Worm (Caenorhabditis elegans) whole organism, early embryonic: ENCODE data around the gene W06G6.17.
A peak's percentile ranks its signal among the peaks of the same experiment; 100 is the strongest.

Experiments
- B0310.2 ChIP-seq: sonication (generic microtip); optimal IDR thresholded peaks from 2 replicates; lab custom pipeline; 2016; ENCODE audit warnings: mild to moderate bottlenecking, missing genetic modification characterization, missing compliant biosample characterization
- F13C5.2 ChIP-seq: sonication (generic microtip); optimal IDR thresholded peaks from 2 replicates; lab custom pipeline; 2017; ENCODE audit warnings: mild to moderate bottlenecking, missing genetic modification characterization, inconsistent platforms, missing compliant biosample characterization
- aly-1 ChIP-seq: sonication (generic microtip); optimal IDR thresholded peaks from 2 replicates; lab custom pipeline; 2016; ENCODE audit warnings: missing genetic modification characterization, missing compliant biosample characterization
- ama-1 ChIP-seq: fragments of 150-350 bp; optimal IDR thresholded peaks from 2 replicates; lab custom pipeline; 2014
- ceh-13 ChIP-seq: fragments of 200-800 bp; sonication (Bioruptor generic); optimal IDR thresholded peaks from 2 replicates; lab custom pipeline; 2018; ENCODE audit warnings: mild to moderate bottlenecking, missing genetic modification characterization, missing compliant biosample characterization
- ceh-36 ChIP-seq: sonication (generic microtip); optimal IDR thresholded peaks from 2 replicates; lab custom pipeline; 2016; ENCODE audit warnings: missing genetic modification characterization, inconsistent platforms, missing compliant biosample characterization
- ets-7 ChIP-seq: sonication (generic microtip); optimal IDR thresholded peaks from 2 replicates; lab custom pipeline; 2016; ENCODE audit warnings: missing genotype, missing genetic modification characterization, missing compliant biosample characterization
- flt-1 ChIP-seq: fragments of 200-800 bp; sonication (Bioruptor generic); IDR thresholded peaks from 2 replicates; pipeline ENCODE4 v1.3.6; 2022; ENCODE audit warnings: missing genetic modification characterization, missing compliant biosample characterization
- hmbx-1 ChIP-seq: sonication (generic microtip); optimal IDR thresholded peaks from 2 replicates; lab custom pipeline; 2016; ENCODE audit warnings: mild to moderate bottlenecking, missing genetic modification characterization, missing compliant biosample characterization
- hmg-4 ChIP-seq: fragments of 200-800 bp; sonication (Bioruptor generic); optimal IDR thresholded peaks from 2 replicates; lab custom pipeline; 2018; ENCODE audit warnings: mild to moderate bottlenecking, missing genetic modification characterization, missing compliant biosample characterization
- hnd-1 ChIP-seq: sonication (generic microtip); optimal IDR thresholded peaks from 2 replicates; lab custom pipeline; 2016; ENCODE audit warnings: missing genetic modification characterization, missing compliant biosample characterization
- pes-1 ChIP-seq: fragments of 200-800 bp; sonication (Bioruptor generic); IDR thresholded peaks from 2 replicates; pipeline ENCODE4 v1.3.6; 2022; ENCODE audit warnings: missing genetic modification reagents, missing genetic modification characterization, missing compliant biosample characterization
- scrt-1 ChIP-seq: fragments of 200-800 bp; sonication (Bioruptor generic); IDR thresholded peaks from 2 replicates; pipeline ENCODE4 v1.3.6; 2022; ENCODE audit warnings: missing genetic modification characterization, missing compliant biosample characterization
- sea-1 ChIP-seq: fragments of 200-800 bp; sonication (Bioruptor generic); conservative IDR thresholded peaks from 2 replicates; pipeline ENCODE4 v1.3.6; 2022; ENCODE audit warnings: missing genetic modification characterization, missing compliant biosample characterization
- tbx-11 ChIP-seq: fragments of 200-800 bp; sonication (Bioruptor generic); IDR thresholded peaks from 2 replicates; pipeline ENCODE4 v1.3.6; 2022; ENCODE audit warnings: missing genetic modification characterization, missing compliant biosample characterization
- tbx-37 ChIP-seq: fragments of 200-800 bp; sonication (Bioruptor generic); conservative IDR thresholded peaks from 2 replicates; pipeline ENCODE4 v1.3.6; 2022; ENCODE audit warnings: missing genetic modification reagents, missing genetic modification characterization, missing compliant biosample characterization
- tra-4 ChIP-seq: sonication (generic microtip); optimal IDR thresholded peaks from 2 replicates; lab custom pipeline; 2017; ENCODE audit warnings: missing genetic modification characterization, missing compliant biosample characterization

The W06G6.17 gene

DNA sequence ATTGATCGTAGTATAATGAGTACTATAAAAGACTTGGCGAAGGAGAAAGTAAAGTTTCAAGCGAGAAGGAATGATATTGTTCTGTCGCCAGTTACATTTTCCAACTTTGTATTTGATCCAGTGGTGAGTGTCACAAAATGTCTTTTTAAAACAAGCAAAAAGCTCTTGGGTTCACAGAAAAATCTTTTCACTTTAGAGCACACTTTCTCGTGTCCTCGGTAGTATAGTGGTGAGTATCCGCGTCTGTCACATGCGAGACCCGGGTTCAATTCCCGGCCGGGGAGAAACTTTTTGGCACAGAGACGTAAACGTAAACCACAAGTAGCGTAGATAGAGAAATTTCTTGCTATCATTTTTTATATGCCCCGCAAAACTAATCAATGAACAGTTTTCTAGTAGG is 4.7 kb downstream of the W06G6.17 start:
- TF ChIP-seq tra-4 (tag; lab: Kevin White, UChicago) (no peak), ceh-13 (GFP tag; lab: Kevin White, UChicago) (no peak)

ce11 chrV:16638204-16638603 is 6.8 kb downstream of the W06G6.17 start, which contains the start of gene srw-76:
TSS of gene srw-76 (minus strand) at chrV:16638304.
- TF ChIP-seq F13C5.2 (no peak), scrt-1 (no peak), hnd-1 (tag; lab: Kevin White, UChicago) (no peak), ama-1 (lab: Kevin White, UChicago) (no peak), B0310.2 (tag; lab: Kevin White, UChicago) (no peak)

DNA sequence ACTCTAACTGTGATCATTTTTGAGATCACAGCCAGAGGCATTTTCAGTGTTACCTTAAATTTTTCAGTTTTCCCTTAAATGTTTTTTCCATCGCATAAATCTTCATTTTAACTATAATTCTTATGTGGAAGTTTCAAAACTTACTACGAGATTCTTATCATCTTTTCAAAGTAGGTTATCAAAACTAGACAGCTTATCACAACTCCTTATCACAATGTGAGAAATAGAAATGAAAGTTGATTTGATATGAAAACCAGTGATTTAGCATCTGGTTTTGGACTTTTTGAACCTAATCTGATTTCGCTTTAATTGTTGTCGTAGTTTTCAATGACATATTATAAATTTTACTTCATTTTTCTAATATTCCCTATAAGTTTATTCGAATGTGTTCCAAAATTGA is 9.1 kb downstream of the W06G6.17 start, which contains the start of gene mltn-11:
Gene mltn-11, plus strand, starts transcription at position 276 of the 400 bp plus-strand sequence.
- TF ChIP-seq sea-1 (GFP tag; lab: Robert Waterston, UW), result no peak
- no peak for TF ChIP-seq scrt-1
- TF ChIP-seq flt-1 (GFP tag; lab: Robert Waterston, UW), result no peak
- no peak for TF ChIP-seq ets-7
- TF ChIP-seq ceh-13 (GFP tag; lab: Kevin White, UChicago), result no peak
- TF ChIP-seq B0310.2 (tag; lab: Kevin White, UChicago), result no peak
- TF ChIP-seq ama-1 (lab: Kevin White, UChicago), result no peak
- TF ChIP-seq tbx-37 (GFP tag; lab: Robert Waterston, UW), result no peak
- no peak for TF ChIP-seq tra-4 (tag; lab: Kevin White, UChicago)
- TF ChIP-seq hnd-1 (tag; lab: Kevin White, UChicago), result no peak
- TF ChIP-seq F13C5.2, result no peak
- TF ChIP-seq pes-1 (GFP tag; lab: Robert Waterston, UW), result no peak
- TF ChIP-seq hmg-4, result no peak
- TF ChIP-seq hmbx-1 (tag; lab: Kevin White, UChicago), result no peak
- TF ChIP-seq tbx-11, result no peak
- TF ChIP-seq aly-1 (tag; lab: Kevin White, UChicago), result no peak
- no peak for TF ChIP-seq ceh-36

- no peak for TF ChIP-seq hnd-1 (tag; lab: Kevin White, UChicago)
- TF ChIP-seq ets-7, result no peak
- no peak for TF ChIP-seq pes-1 (GFP tag; lab: Robert Waterston, UW)
- TF ChIP-seq ama-1 (lab: Kevin White, UChicago), result no peak
- no peak for TF ChIP-seq scrt-1
- no peak for TF ChIP-seq F13C5.2
- TF ChIP-seq ceh-36, result no peak
- TF ChIP-seq tbx-11, result no peak
- no peak for TF ChIP-seq hmbx-1 (tag; lab: Kevin White, UChicago)
- no peak for TF ChIP-seq ceh-13 (GFP tag; lab: Kevin White, UChicago)
- TF ChIP-seq flt-1 (GFP tag; lab: Robert Waterston, UW), result no peak
- TF ChIP-seq hmg-4, result no peak
- TF ChIP-seq sea-1 (GFP tag; lab: Robert Waterston, UW), result no peak
- TF ChIP-seq aly-1 (tag; lab: Kevin White, UChicago), result no peak
- TF ChIP-seq tbx-37 (GFP tag; lab: Robert Waterston, UW), result no peak
- no peak for TF ChIP-seq tra-4 (tag; lab: Kevin White, UChicago)
Observed at ce11 chrV:16629600-16629999, 15.5 kb downstream of the W06G6.17 start, which contains the start of gene srd-21. TSS of gene srd-21 (plus strand) at chrV:16629900.

DNA sequence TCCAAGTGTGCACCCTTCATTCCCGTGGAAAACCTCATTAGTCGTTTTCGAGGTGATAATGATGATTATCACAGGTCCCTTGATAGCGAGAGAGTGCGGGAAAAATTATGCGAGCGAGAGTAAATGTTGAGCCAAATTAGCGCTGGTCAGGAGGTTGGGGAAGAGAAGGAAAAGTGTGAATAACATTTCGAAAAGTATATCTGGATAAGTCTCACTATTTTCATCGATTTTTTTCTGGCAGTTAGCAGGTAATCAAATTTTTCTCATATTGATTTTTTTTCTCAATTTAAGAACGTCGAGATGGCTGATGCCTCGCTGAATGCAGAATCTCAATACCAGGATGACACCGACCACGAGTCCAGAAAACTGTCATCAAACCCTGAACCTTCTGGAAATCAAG is 16.1 kb downstream of the W06G6.17 start, which contains the start of gene W06G6.2:
Gene W06G6.2, plus strand, starts transcription at position 301 of the 400 bp plus-strand sequence.
- TF ChIP-seq ama-1 (lab: Kevin White, UChicago) (no peak), hmg-4 (no peak), ceh-13 (GFP tag; lab: Kevin White, UChicago) (no peak), aly-1 (tag; lab: Kevin White, UChicago) (no peak), hnd-1 (tag; lab: Kevin White, UChicago) (no peak), ceh-36 (no peak), F13C5.2 (no peak)

DNA sequence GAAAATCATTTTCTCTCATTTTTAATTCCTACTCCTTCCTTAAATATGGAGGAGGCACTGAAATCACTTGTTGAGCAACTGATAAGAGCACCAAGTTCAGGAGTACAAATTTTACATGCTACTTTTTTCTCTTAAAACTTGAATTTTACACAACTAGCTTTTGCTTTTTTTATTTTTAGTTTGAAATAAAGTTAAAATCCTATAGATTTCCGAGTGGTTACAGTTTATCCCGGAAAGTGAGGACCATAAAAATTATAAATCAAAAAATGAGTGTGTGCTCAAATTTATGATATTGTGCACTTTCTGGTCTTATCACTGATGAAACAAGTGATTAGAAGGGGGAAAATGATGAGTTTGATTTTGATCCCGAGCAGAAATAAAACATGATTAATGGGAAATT is 17.1 kb downstream of the W06G6.17 start, which contains the start of gene oac-53:
Gene oac-53, minus strand, starts transcription at position 9 of the 400 bp plus-strand sequence.
- TF ChIP-seq hnd-1 (tag; lab: Kevin White, UChicago) (no peak), F13C5.2 (no peak), ceh-13 (GFP tag; lab: Kevin White, UChicago) (no peak), tra-4 (tag; lab: Kevin White, UChicago) (no peak), tbx-37 (GFP tag; lab: Robert Waterston, UW) (no peak), scrt-1 (no peak), B0310.2 (tag; lab: Kevin White, UChicago) (no peak), ama-1 (lab: Kevin White, UChicago) (no peak), pes-1 (GFP tag; lab: Robert Waterston, UW) (no peak), ets-7 (no peak), ceh-36 (no peak), flt-1 (GFP tag; lab: Robert Waterston, UW) (no peak), tbx-11 (no peak), sea-1 (GFP tag; lab: Robert Waterston, UW) (no peak)

DNA sequence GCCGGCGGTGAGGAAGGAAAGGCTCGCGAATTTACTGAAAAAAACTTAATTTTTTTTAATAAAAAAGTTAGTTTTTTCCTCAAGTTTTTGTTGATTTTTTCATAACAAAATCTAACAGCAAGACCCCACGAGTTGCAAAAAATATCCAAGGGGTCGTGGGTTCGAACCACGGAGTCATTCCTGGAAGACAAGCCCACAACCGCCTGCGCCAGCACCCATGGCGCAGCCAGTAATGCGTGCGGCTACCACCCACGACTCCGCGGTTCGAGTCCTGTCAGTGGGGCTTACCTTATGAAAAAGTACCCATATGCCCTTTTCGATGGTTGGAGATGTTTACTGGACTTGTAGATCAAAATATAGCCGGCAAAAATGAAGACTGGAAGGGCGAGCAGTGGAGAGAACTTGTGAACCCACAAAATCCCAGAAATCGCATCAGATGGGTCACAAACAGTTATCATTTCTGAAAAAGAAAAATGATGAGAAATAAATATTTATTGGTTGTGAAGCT is 22.2 kb downstream of the W06G6.17 start, which contains the start of gene Y70C5A.2:
Gene Y70C5A.2, minus strand, starts transcription at position 458 of the 508 bp plus-strand sequence.
- TF ChIP-seq sea-1 (GFP tag; lab: Robert Waterston, UW), result no peak
- TF ChIP-seq tbx-37 (GFP tag; lab: Robert Waterston, UW), result no peak
- no peak for TF ChIP-seq F13C5.2
- TF ChIP-seq tbx-11, result no peak
- TF ChIP-seq ceh-13 (GFP tag; lab: Kevin White, UChicago), result no peak
- TF ChIP-seq ceh-36, result no peak
- TF ChIP-seq ama-1 (lab: Kevin White, UChicago), result no peak
- no peak for TF ChIP-seq hmbx-1 (tag; lab: Kevin White, UChicago)
- TF ChIP-seq pes-1 (GFP tag; lab: Robert Waterston, UW), result no peak

- TF ChIP-seq tbx-11 (peak; percentile 75), scrt-1 (0 out of 2 replicates have a peak, but pooled peaks have one; percentile 58), hmg-4 (no peak), sea-1 (GFP tag; lab: Robert Waterston, UW) (peak; percentile 65; the same call in 1 of the 2 replicates), flt-1 (GFP tag; lab: Robert Waterston, UW) (peak; percentile 79), ets-7 (no peak), hmbx-1 (tag; lab: Kevin White, UChicago) (no peak), F13C5.2 (peak; percentile 35), ceh-13 (GFP tag; lab: Kevin White, UChicago) (peak; percentile 51), ceh-36 (peak; percentile 75), tbx-37 (GFP tag; lab: Robert Waterston, UW) (peak; percentile 56), aly-1 (tag; lab: Kevin White, UChicago) (peak; percentile 20), ama-1 (lab: Kevin White, UChicago) (no peak), B0310.2 (tag; lab: Kevin White, UChicago) (peak; percentile 8), tra-4 (tag; lab: Kevin White, UChicago) (no peak), pes-1 (GFP tag; lab: Robert Waterston, UW) (peak; percentile 84), hnd-1 (tag; lab: Kevin White, UChicago) (no peak)
Observed at ce11 chrV:16621894-16622293, 23.2 kb downstream of the W06G6.17 start.
